Worm (Caenorhabditis elegans) whole organism, young adult: Measurements from ENCODE around the gene phg-1.

Experiments
- F49E8.2 ChIP-seq: sonication (generic microtip); optimal IDR thresholded peaks from 3 replicates; lab custom pipeline; 2017; ENCODE audit warnings: missing genetic modification characterization, mild to moderate bottlenecking, missing compliant biosample characterization, antibody characterized with exemption, moderate library complexity; ENCODE audit not compliant: insufficient read depth
- ceh-40 ChIP-seq: fragments of 200-800 bp; sonication (Bioruptor generic); IDR thresholded peaks from 2 replicates; pipeline ENCODE4 v1.3.6; 2022; ENCODE audit warnings: missing genetic modification characterization, missing compliant biosample characterization
- ceh-91 ChIP-seq: fragments of 200-800 bp; sonication (Bioruptor generic); IDR thresholded peaks from 2 replicates; pipeline ENCODE4 v1.3.6; 2022; ENCODE audit warnings: missing genetic modification reagents, missing genetic modification characterization, missing compliant biosample characterization
- chd-7 ChIP-seq: sonication (generic microtip); optimal IDR thresholded peaks from 2 replicates; lab custom pipeline; 2016; ENCODE audit warnings: mild to moderate bottlenecking, missing genetic modification characterization, moderate library complexity, missing compliant biosample characterization
- lin-26 ChIP-seq: fragments of 200-800 bp; sonication (Bioruptor generic); IDR thresholded peaks from 2 replicates; pipeline ENCODE4 v1.3.6; 2022; ENCODE audit warnings: missing genetic modification reagents, missing genetic modification characterization, missing compliant biosample characterization
- lin-54 ChIP-seq: fragments of 200-800 bp; sonication (Bioruptor generic); optimal IDR thresholded peaks from 2 replicates; lab custom pipeline; 2018; ENCODE audit warnings: mild to moderate bottlenecking, missing genetic modification characterization, missing compliant biosample characterization
- madf-3 ChIP-seq: fragments of 200-800 bp; sonication (Bioruptor generic); IDR thresholded peaks from 2 replicates; pipeline ENCODE4 v1.3.6; 2022; ENCODE audit warnings: missing genetic modification reagents, missing genetic modification characterization, missing compliant biosample characterization
- somi-1 ChIP-seq: fragments of 200-800 bp; sonication (Bioruptor generic); optimal IDR thresholded peaks from 2 replicates; lab custom pipeline; 2018; ENCODE audit warnings: mild to moderate bottlenecking, missing genetic modification characterization, missing compliant biosample characterization
- tbp1 ChIP-seq: fragments of 200-800 bp; sonication (Bioruptor generic); optimal IDR thresholded peaks from 2 replicates; lab custom pipeline; 2018; ENCODE audit warnings: mild to moderate bottlenecking, missing genetic modification characterization, missing compliant biosample characterization
- tbx-9 ChIP-seq: sonication (generic microtip); optimal IDR thresholded peaks from 2 replicates; lab custom pipeline; 2016; ENCODE audit warnings: borderline replicate concordance, missing genetic modification characterization, inconsistent platforms, missing compliant biosample characterization

DNA sequence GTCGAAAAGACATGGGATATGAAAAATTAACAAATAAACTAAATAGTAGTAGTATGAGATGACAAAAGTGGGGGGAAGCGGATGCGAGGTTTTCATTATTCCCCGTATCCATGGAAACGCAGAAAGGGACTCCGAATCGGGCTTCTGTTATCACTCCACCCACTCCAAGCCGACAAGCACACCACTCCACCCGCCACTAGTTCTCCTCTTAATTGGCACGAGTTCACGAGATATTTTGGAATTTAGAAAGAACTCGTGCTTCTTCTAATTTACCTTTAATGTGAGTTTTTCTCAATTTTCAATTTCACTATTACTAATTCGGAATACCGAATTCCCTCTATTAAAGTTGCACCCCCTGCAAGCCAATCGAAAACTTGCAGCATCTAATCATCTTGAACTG is 28.9 kb downstream of the phg-1 start:
- no peak for TF ChIP-seq tbp1
- no peak for TF ChIP-seq lin-26 (GFP tag; lab: Robert Waterston, UW)
- TF ChIP-seq ceh-91 (GFP tag; lab: Robert Waterston, UW), result no peak
- TF ChIP-seq F49E8.2 (tag; lab: Kevin White, UChicago), result no peak
- TF ChIP-seq madf-3, result no peak
- no peak for TF ChIP-seq chd-7 (tag; lab: Kevin White, UChicago)
- TF ChIP-seq lin-54, result no peak
- TF ChIP-seq tbx-9 (tag; lab: Kevin White, UChicago), result no peak
- no peak for TF ChIP-seq somi-1 (GFP tag; lab: Kevin White, UChicago)
- no peak for TF ChIP-seq ceh-40
